Worm (Caenorhabditis elegans) whole organism, young adult: ENCODE measurements around the gene pat-6.
A peak's percentile ranks its signal among the peaks of the same experiment; 100 is the strongest.

ENCODE experiments used
- B0336.3 ChIP-seq: fragments of 200-800 bp; sonication (Bioruptor generic); IDR thresholded peaks from 2 replicates; pipeline ENCODE4 v1.3.6; 2022; ENCODE audit warnings: missing genetic modification characterization, missing compliant biosample characterization
- F10E7.11 ChIP-seq: sonication (generic microtip); optimal IDR thresholded peaks from 2 replicates; lab custom pipeline; 2017; ENCODE audit warnings: mild to moderate bottlenecking, missing genetic modification characterization, moderate library complexity, missing compliant biosample characterization
- F23B12.7 ChIP-seq: sonication (generic microtip); optimal IDR thresholded peaks from 2 replicates; lab custom pipeline; 2017; ENCODE audit warnings: missing genetic modification characterization, mild to moderate bottlenecking, missing compliant biosample characterization, antibody characterized with exemption, moderate library complexity; ENCODE audit not compliant: insufficient read depth
- F33H1.4 ChIP-seq: fragments of 200-800 bp; sonication (Bioruptor generic); IDR thresholded peaks from 2 replicates; pipeline ENCODE4 v1.3.6; 2022; ENCODE audit warnings: missing genetic modification reagents, missing genetic modification characterization, missing compliant biosample characterization
- Y53F4B.3 ChIP-seq: fragments of 200-800 bp; sonication (Bioruptor generic); IDR thresholded peaks from 2 replicates; pipeline ENCODE4 v1.3.6; 2022; ENCODE audit warnings: missing genetic modification reagents, missing genetic modification characterization, missing compliant biosample characterization
- Y53G8AR.9 ChIP-seq: fragments of 200-800 bp; sonication (Bioruptor generic); conservative IDR thresholded peaks from 2 replicates; pipeline ENCODE4 v1.3.6; 2022; ENCODE audit warnings: missing genetic modification reagents, missing genetic modification characterization, missing compliant biosample characterization
- Y56A3A.18 ChIP-seq: fragments of 200-800 bp; sonication (Bioruptor generic); IDR thresholded peaks from 2 replicates; pipeline ENCODE4 v1.3.6; 2022; ENCODE audit warnings: missing genetic modification reagents, missing genetic modification characterization, missing compliant biosample characterization
- akir-1 ChIP-seq: fragments of 200-800 bp; sonication (Bioruptor generic); optimal IDR thresholded peaks from 2 replicates; lab custom pipeline; 2018; ENCODE audit warnings: mild to moderate bottlenecking, missing genetic modification characterization, moderate library complexity, missing compliant biosample characterization
- aptf-3 ChIP-seq: fragments of 200-800 bp; sonication (Bioruptor generic); IDR thresholded peaks from 2 replicates; pipeline ENCODE4 v1.3.6; 2022; ENCODE audit warnings: missing genetic modification characterization, missing compliant biosample characterization
- atf-7 ChIP-seq: sonication (generic microtip); optimal IDR thresholded peaks from 2 replicates; lab custom pipeline; 2017; ENCODE audit warnings: mild to moderate bottlenecking, missing genetic modification characterization, missing compliant biosample characterization
- athp-1 ChIP-seq: sonication (generic microtip); optimal IDR thresholded peaks from 2 replicates; lab custom pipeline; 2017; ENCODE audit warnings: mild to moderate bottlenecking, missing genetic modification characterization, missing compliant biosample characterization
- cebp-2 ChIP-seq: fragments of 200-800 bp; sonication (Bioruptor generic); IDR thresholded peaks from 2 replicates; pipeline ENCODE4 v1.3.6; 2022; ENCODE audit warnings: missing genetic modification characterization, missing compliant biosample characterization
- dox-1 ChIP-seq: fragments of 200-800 bp; sonication (Bioruptor generic); IDR thresholded peaks from 2 replicates; pipeline ENCODE4 v1.3.6; 2022; ENCODE audit warnings: missing genetic modification reagents, missing genetic modification characterization, missing compliant biosample characterization
- egrh-3 ChIP-seq: fragments of 200-800 bp; sonication (Bioruptor generic); IDR thresholded peaks from 2 replicates; pipeline ENCODE4 v1.3.6; 2022; ENCODE audit warnings: missing genetic modification reagents, missing genetic modification characterization, missing compliant biosample characterization
- fkh-3 ChIP-seq: sonication (generic microtip); optimal IDR thresholded peaks from 2 replicates; lab custom pipeline; 2016; ENCODE audit warnings: mild to moderate bottlenecking, missing genetic modification characterization, missing compliant biosample characterization
- hlh-12 ChIP-seq: sonication (generic microtip); optimal IDR thresholded peaks from 2 replicates; lab custom pipeline; 2016; ENCODE audit warnings: missing genetic modification characterization, missing compliant biosample characterization
- hmg-1.2 ChIP-seq: fragments of 200-800 bp; sonication (Bioruptor generic); IDR thresholded peaks from 2 replicates; pipeline ENCODE4 v1.3.6; 2022; ENCODE audit warnings: missing genetic modification reagents, missing genetic modification characterization, missing compliant biosample characterization
- hmg-20 ChIP-seq: fragments of 200-800 bp; sonication (Bioruptor generic); IDR thresholded peaks from 2 replicates; pipeline ENCODE4 v1.3.6; 2022; ENCODE audit warnings: missing genetic modification reagents, missing genetic modification characterization, missing compliant biosample characterization
- hsf-1 ChIP-seq: fragments of 200-800 bp; sonication (Bioruptor generic); IDR thresholded peaks from 2 replicates; pipeline ENCODE4 v1.3.6; 2022; ENCODE audit warnings: missing genetic modification reagents, missing genetic modification characterization, missing compliant biosample characterization
- lag-1 ChIP-seq: fragments of 200-800 bp; sonication (Bioruptor generic); IDR thresholded peaks from 2 replicates; pipeline ENCODE4 v1.3.6; 2022; ENCODE audit warnings: missing genetic modification reagents, missing genetic modification characterization, missing compliant biosample characterization
- let-526 ChIP-seq: fragments of 200-800 bp; sonication (Bioruptor generic); IDR thresholded peaks from 2 replicates; pipeline ENCODE4 v1.3.6; 2022; ENCODE audit warnings: missing genetic modification reagents, missing genetic modification characterization, missing compliant biosample characterization
- lir-1 ChIP-seq: fragments of 200-800 bp; sonication (Bioruptor generic); conservative IDR thresholded peaks from 2 replicates; pipeline ENCODE4 v1.3.6; 2022; ENCODE audit warnings: missing genetic modification reagents, missing genetic modification characterization, missing compliant biosample characterization
- lsy-27 ChIP-seq: sonication (generic microtip); optimal IDR thresholded peaks from 2 replicates; lab custom pipeline; 2017; ENCODE audit warnings: missing genetic modification characterization, mild to moderate bottlenecking, missing compliant biosample characterization, antibody characterized with exemption, missing genotype, borderline replicate concordance; ENCODE audit not compliant: insufficient read depth
- madf-6 ChIP-seq: fragments of 200-800 bp; sonication (Bioruptor generic); IDR thresholded peaks from 2 replicates; pipeline ENCODE4 v1.3.6; 2022; ENCODE audit warnings: missing genetic modification reagents, missing genetic modification characterization, missing compliant biosample characterization
- mel-28 ChIP-seq: sonication (generic microtip); optimal IDR thresholded peaks from 2 replicates; lab custom pipeline; 2016; ENCODE audit warnings: borderline replicate concordance, mild to moderate bottlenecking, missing genetic modification characterization, missing compliant biosample characterization
- mxl-1 ChIP-seq: sonication (generic microtip); optimal IDR thresholded peaks from 2 replicates; lab custom pipeline; 2016; ENCODE audit warnings: missing genetic modification characterization, missing compliant biosample characterization
- nfya-1 ChIP-seq: sonication (generic microtip); optimal IDR thresholded peaks from 2 replicates; lab custom pipeline; 2017; ENCODE audit warnings: antibody characterized with exemption, missing compliant biosample characterization, missing genetic modification characterization, borderline replicate concordance; ENCODE audit not compliant: insufficient read depth
- nhr-80 ChIP-seq: sonication (generic microtip); optimal IDR thresholded peaks from 2 replicates; lab custom pipeline; 2016; ENCODE audit warnings: missing genetic modification characterization, missing compliant biosample characterization
- rcor-1 ChIP-seq: fragments of 200-800 bp; sonication (Bioruptor generic); IDR thresholded peaks from 2 replicates; pipeline ENCODE4 v1.3.6; 2022; ENCODE audit warnings: missing genetic modification reagents, missing genetic modification characterization, missing compliant biosample characterization
- repo-1 ChIP-seq: sonication (generic microtip); optimal IDR thresholded peaks from 2 replicates; lab custom pipeline; 2017; ENCODE audit warnings: mild to moderate bottlenecking, missing genetic modification characterization, missing compliant biosample characterization
- rpc-1 ChIP-seq, 2 experiments: fragments of 150-350 bp in 1 of 2; sonication (generic microtip) in 1 of 2; optimal IDR thresholded peaks; 2 replicates each; lab custom pipeline; 2014 to 2018; ENCODE audit warnings: missing biosample characterization in 1 of 2, missing genetic modification characterization in 1 of 2, missing genetic modification reagents in 1 of 2, missing genotype in 1 of 2
- sdz-38 ChIP-seq: sonication (generic microtip); optimal IDR thresholded peaks from 2 replicates; lab custom pipeline; 2016; ENCODE audit warnings: missing genotype, missing genetic modification characterization, missing compliant biosample characterization
- sea-2 ChIP-seq: fragments of 200-800 bp; sonication (Bioruptor generic); IDR thresholded peaks from 2 replicates; pipeline ENCODE4 v1.3.6; 2022; ENCODE audit warnings: missing genetic modification characterization, missing compliant biosample characterization
- snpc-1.1 ChIP-seq: sonication (generic microtip); optimal IDR thresholded peaks from 2 replicates; lab custom pipeline; 2017; ENCODE audit warnings: missing genetic modification characterization, mild to moderate bottlenecking, missing compliant biosample characterization, antibody characterized with exemption, moderate library complexity, missing genotype, missing genetic modification reagents; ENCODE audit not compliant: insufficient read depth
- snpc-4 ChIP-seq, 5 experiments: fragments of 150-350 bp in 1 of 5; sonication (generic microtip) in 4 of 5; optimal IDR thresholded peaks; 2 replicates each; lab custom pipeline; 2014 to 2018; ENCODE audit warnings: missing genetic modification characterization in 5 of 5, missing biosample characterization in 3 of 5, antibody characterized with exemption in 2 of 5, mild to moderate bottlenecking in 2 of 5, missing compliant biosample characterization in 2 of 5, missing genotype in 2 of 5, moderate library complexity in 2 of 5, missing genetic modification reagents in 1 of 5
- tbp1 ChIP-seq: fragments of 200-800 bp; sonication (Bioruptor generic); optimal IDR thresholded peaks from 2 replicates; lab custom pipeline; 2018; ENCODE audit warnings: mild to moderate bottlenecking, missing genetic modification characterization, missing compliant biosample characterization
- tlf-1 ChIP-seq: fragments of 200-800 bp; sonication (Bioruptor generic); optimal IDR thresholded peaks from 2 replicates; lab custom pipeline; 2018; ENCODE audit warnings: mild to moderate bottlenecking, missing genetic modification characterization, missing compliant biosample characterization
- unc-130 ChIP-seq: sonication (generic microtip); optimal IDR thresholded peaks from 2 replicates; lab custom pipeline; 2016; ENCODE audit warnings: missing genetic modification reagents, missing genetic modification characterization, missing compliant biosample characterization
- zfh-2 ChIP-seq: fragments of 200-800 bp; sonication (Bioruptor generic); conservative IDR thresholded peaks from 2 replicates; pipeline ENCODE4 v1.3.6; 2022; ENCODE audit warnings: missing genetic modification reagents, missing genetic modification characterization, missing compliant biosample characterization
- ztf-18 ChIP-seq: sonication (generic microtip); optimal IDR thresholded peaks from 2 replicates; lab custom pipeline; 2016; ENCODE audit warnings: missing genotype, mild to moderate bottlenecking, missing genetic modification characterization, missing compliant biosample characterization
- ztf-22 ChIP-seq: fragments of 200-800 bp; sonication (Bioruptor generic); optimal IDR thresholded peaks from 2 replicates; lab custom pipeline; 2018; ENCODE audit warnings: mild to moderate bottlenecking, missing genetic modification characterization, moderate library complexity, missing compliant biosample characterization
- ztf-25 ChIP-seq: fragments of 200-800 bp; sonication (Bioruptor generic); IDR thresholded peaks from 2 replicates; pipeline ENCODE4 v1.3.6; 2022; ENCODE audit warnings: missing genetic modification reagents, missing genetic modification characterization, missing compliant biosample characterization

The pat-6 gene

DNA sequence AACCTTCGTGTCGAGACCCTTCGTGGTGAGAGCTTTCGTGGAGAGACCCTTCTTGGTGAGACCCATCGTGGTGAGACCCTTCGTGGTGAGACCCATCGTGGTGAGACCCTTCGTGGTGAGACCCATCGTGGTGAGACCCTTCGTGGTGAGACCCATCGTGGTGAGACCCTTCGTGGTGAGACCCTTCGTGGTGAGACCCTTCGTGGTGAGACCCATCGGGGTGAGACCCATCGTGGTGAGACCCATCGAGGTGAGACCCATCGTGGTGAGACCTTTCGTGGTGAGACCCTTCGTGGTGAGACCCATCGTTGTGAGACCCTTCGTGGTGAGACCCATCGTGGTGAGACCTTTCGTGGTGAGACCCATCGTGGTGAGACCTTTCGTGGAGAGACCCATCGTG lies 17.2 kb upstream of the pat-6 start:
- TF ChIP-seq Y53G8AR.9 (GFP tag; lab: Robert Waterston, UW) (0 out of 2 replicates have a peak, but pooled peaks have one; percentile 13), egrh-3 (GFP tag; lab: Robert Waterston, UW) (peak; percentile 68; the same call in 1 of the 2 replicates), hmg-1.2 (0 out of 2 replicates have a peak, but pooled peaks have one; percentile 9), F33H1.4 (peak; percentile 46), dox-1 (GFP tag; lab: Robert Waterston, UW) (peak; percentile 16; the same call in 1 of the 2 replicates)

- TF ChIP-seq atf-7 (tag; lab: Kevin White, UChicago) (no peak), unc-130 (GFP tag; lab: Kevin White, UChicago) (no peak), snpc-4 (GFP tag; optimal IDR thresholded peaks at IDR 0.05; lab: Kevin White, UChicago) (no peak), snpc-4 (tag; optimal IDR thresholded peaks at IDR 0.05; lab: Kevin White, UChicago) (no peak), lsy-27 (no peak), Y56A3A.18 (GFP tag; lab: Robert Waterston, UW) (no peak), cebp-2 (no peak), hsf-1 (GFP tag; lab: Robert Waterston, UW) (no peak), repo-1 (tag; lab: Kevin White, UChicago) (no peak), aptf-3 (GFP tag; lab: Robert Waterston, UW) (no peak), sea-2 (GFP tag; lab: Robert Waterston, UW) (no peak), tbp1 (GFP tag; lab: Kevin White, UChicago) (no peak), tlf-1 (GFP tag; lab: Kevin White, UChicago) (no peak), dox-1 (GFP tag; lab: Robert Waterston, UW) (no peak), mxl-1 (tag; lab: Kevin White, UChicago) (no peak), zfh-2 (GFP tag; lab: Robert Waterston, UW) (no peak), rpc-1 (optimal IDR thresholded peaks at IDR 0.05; lab: Kevin White, UChicago) (no peak), rpc-1 (tag; optimal IDR thresholded peaks at IDR 0.05; lab: Kevin White, UChicago) (no peak), akir-1 (GFP tag; lab: Kevin White, UChicago) (no peak)
Observed at ce11 chrIV:278284-278683, 14.3 kb upstream of the pat-6 start.

DNA sequence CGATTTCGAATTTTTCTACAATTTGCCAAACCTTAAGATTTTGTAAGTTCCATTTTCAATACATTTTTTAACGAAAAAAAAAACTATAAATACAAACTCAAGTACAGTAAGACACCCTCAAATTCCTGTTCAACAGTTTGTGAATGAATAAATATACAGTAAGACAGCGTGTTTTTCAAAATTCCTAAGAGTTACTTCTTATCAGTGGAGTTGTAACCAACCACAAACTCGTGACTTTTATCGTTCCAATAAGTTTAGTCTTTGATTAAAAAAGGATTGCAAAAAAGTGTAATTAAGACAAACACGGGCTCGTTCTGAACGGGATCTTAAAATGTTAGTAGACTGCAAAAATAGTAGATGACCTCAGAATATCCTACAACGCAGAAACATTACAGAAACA lies 11.1 kb upstream of the pat-6 start:
- TF ChIP-seq nhr-80 (peak; percentile 15), mel-28 (no peak)

- peak; percentile 22 for TF ChIP-seq ztf-22 (GFP tag; lab: Kevin White, UChicago)
- no peak for TF ChIP-seq lag-1 (GFP tag; lab: Robert Waterston, UW)
- no peak for TF ChIP-seq hmg-20 (GFP tag; lab: Robert Waterston, UW)
- no peak for TF ChIP-seq fkh-3 (tag; lab: Kevin White, UChicago)
- TF ChIP-seq hlh-12 (tag; lab: Kevin White, UChicago) = no peak
- TF ChIP-seq sdz-38 = no peak
- TF ChIP-seq rpc-1 (optimal IDR thresholded peaks at IDR 0.05; lab: Kevin White, UChicago) = no peak
- TF ChIP-seq rpc-1 (tag; optimal IDR thresholded peaks at IDR 0.05; lab: Kevin White, UChicago) = no peak
- no peak for TF ChIP-seq athp-1 (tag; lab: Kevin White, UChicago)
- no peak for TF ChIP-seq B0336.3 (GFP tag; lab: Robert Waterston, UW)
- no peak for TF ChIP-seq F23B12.7 (tag; lab: Kevin White, UChicago)
- TF ChIP-seq atf-7 (tag; lab: Kevin White, UChicago) = peak; percentile 65
- no peak for TF ChIP-seq ztf-18 (tag; lab: Kevin White, UChicago)
- no peak for TF ChIP-seq F33H1.4
- TF ChIP-seq Y53F4B.3 = no peak
- no peak for TF ChIP-seq sea-2 (GFP tag; lab: Robert Waterston, UW)
- TF ChIP-seq let-526 (GFP tag; lab: Robert Waterston, UW) = no peak
- TF ChIP-seq hmg-1.2 = peak; percentile 40; the same call in 1 of the 2 replicates
- no peak for TF ChIP-seq lir-1 (GFP tag; lab: Robert Waterston, UW)
- TF ChIP-seq rcor-1 = no peak
- TF ChIP-seq dox-1 (GFP tag; lab: Robert Waterston, UW) = no peak; the same call in none of the 2 replicates
- TF ChIP-seq nfya-1 (tag; lab: Kevin White, UChicago) = no peak
- TF ChIP-seq madf-6 = no peak
- TF ChIP-seq akir-1 (GFP tag; lab: Kevin White, UChicago) = no peak
- TF ChIP-seq F10E7.11 (tag; lab: Kevin White, UChicago) = no peak
- TF ChIP-seq ztf-25 (GFP tag; lab: Robert Waterston, UW) = no peak
- TF ChIP-seq snpc-1.1 (tag; lab: Kevin White, UChicago) = no peak
Observed at ce11 chrIV:274185-274584, 10.2 kb upstream of the pat-6 start, which contains the start of gene sma-10. TSS of gene sma-10 (plus strand) at chrIV:274420.
